Fruit fly (Drosophila melanogaster): ENCODE measurements around the gene Flad2.

The Flad2 gene

DNA sequence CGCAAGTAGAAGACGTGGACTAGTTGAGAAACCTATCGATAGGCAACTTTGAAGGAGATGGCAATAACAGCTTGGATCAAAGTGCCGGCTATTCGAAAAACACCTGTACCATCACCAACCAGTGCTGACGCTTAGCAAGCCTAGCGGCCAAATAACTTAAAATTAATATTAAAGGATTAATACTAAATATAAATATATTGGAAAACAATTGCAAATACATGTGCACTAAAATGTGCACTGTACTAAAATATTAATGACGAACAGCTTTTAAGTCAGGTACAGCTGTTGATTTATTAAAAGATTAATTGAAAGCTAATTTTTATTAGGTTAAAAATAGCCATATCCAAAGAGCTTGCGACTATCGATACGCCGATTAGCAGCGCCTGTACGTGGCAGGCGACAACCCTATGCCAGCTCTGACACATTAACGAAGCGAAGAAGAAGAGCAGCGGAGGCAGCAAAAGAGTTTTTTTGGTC lies 33.8 kb upstream of the Flad2 start, which contains the start of the genes CG9302 and beta'COP (continued):
- TF ChIP-seq Neu2 (GFP tag; optimal IDR thresholded peaks at IDR 0.05; ENCODE audit: borderline replicate concordance) (no peak), Atf3 (GFP tag; optimal IDR thresholded peaks at IDR 0.05) (no peak), NFAT (GFP tag; IDR thresholded peaks at IDR 0.05) (no peak), tll (GFP tag; optimal IDR thresholded peaks at IDR 0.05) (peak in 1 of 2 experiments; percentile 3), cato (GFP tag; optimal IDR thresholded peaks at IDR 0.05; ENCODE audit: borderline replicate concordance) (peak; percentile 50), Lpt (GFP tag; optimal IDR thresholded peaks at IDR 0.05) (no peak), bcd (GFP tag; optimal IDR thresholded peaks at IDR 0.05) (peak; percentile 80), Fer1 (GFP tag; optimal IDR thresholded peaks at IDR 0.05) (peak; percentile 60), tgo (GFP tag; IDR thresholded peaks at IDR 0.05) (peak; percentile 54; the same call in 1 of the 3 replicates), CG12219 (GFP tag; optimal IDR thresholded peaks at IDR 0.05) (no peak), pb (GFP tag; optimal IDR thresholded peaks at IDR 0.05) (no peak), wor (GFP tag; IDR thresholded peaks at IDR 0.05) (no peak; the same call in 1 of the 2 replicates), CG6175 (GFP tag; IDR thresholded peaks at IDR 0.05) (no peak), CG14441 (GFP tag; IDR thresholded peaks at IDR 0.05) (peak; percentile 48), ind (GFP tag; optimal IDR thresholded peaks at IDR 0.05) (peak; percentile 73), fd3F (GFP tag; optimal IDR thresholded peaks at IDR 0.05) (peak; percentile 56), mam (GFP tag; optimal IDR thresholded peaks at IDR 0.05) (peak; percentile 71), D (optimal IDR thresholded peaks at IDR 0.05) (no peak), D (GFP tag; optimal IDR thresholded peaks at IDR 0.05) (peak; percentile 32), CG10274 (GFP tag; optimal IDR thresholded peaks at IDR 0.05) (no peak), oc (tag; optimal IDR thresholded peaks at IDR 0.05) (no peak), Deaf1 (tag; optimal IDR thresholded peaks at IDR 0.05) (no peak), CG11247 (GFP tag; IDR thresholded peaks at IDR 0.05) (peak; percentile 39), az2 (GFP tag; optimal IDR thresholded peaks at IDR 0.05) (peak; percentile 71), CG11504 (tag; optimal IDR thresholded peaks at IDR 0.05) (no peak), CG6683 (GFP tag; optimal IDR thresholded peaks at IDR 0.05) (peak; percentile 14), Sry-β (GFP tag; optimal IDR thresholded peaks at IDR 0.05) (peak; percentile 98), caup (GFP tag; optimal IDR thresholded peaks at IDR 0.05; ENCODE audit: severe bottlenecking) (peak; percentile 48), CG13894 (tag; optimal IDR thresholded peaks at IDR 0.05) (no peak), kay (GFP tag; optimal IDR thresholded peaks at IDR 0.05) (peak; percentile 75), stwl (tag; optimal IDR thresholded peaks at IDR 0.05) (peak; percentile 38), MBD-R2 (GFP tag; IDR thresholded peaks at IDR 0.05) (peak; percentile 66), CG11456 (GFP tag; IDR thresholded peaks at IDR 0.05) (peak; percentile 68; the same call in 1 of the 3 replicates), Doc3 (GFP tag; IDR thresholded peaks at IDR 0.05; ENCODE audit: partially characterized antibody) (peak; percentile 57), CG2202 (tag; optimal IDR thresholded peaks at IDR 0.05) (peak; percentile 10), CG17359 (tag; optimal IDR thresholded peaks at IDR 0.05) (peak; percentile 62), CG12104 (GFP tag; optimal IDR thresholded peaks at IDR 0.05) (peak; percentile 64), CG16813 (GFP tag; IDR thresholded peaks at IDR 0.05; ENCODE audit: partially characterized antibody) (peak; percentile 72), Mrtf (GFP tag; IDR thresholded peaks at IDR 0.05) (no peak), CG17361 (GFP tag; IDR thresholded peaks at IDR 0.05) (peak; percentile 90), CG18619 (GFP tag; optimal IDR thresholded peaks at IDR 0.05) (peak; percentile 68), CG31365 (tag; optimal IDR thresholded peaks at IDR 0.05) (no peak), CG30403 (GFP tag; optimal IDR thresholded peaks at IDR 0.05) (peak; percentile 83), CG3726 (GFP tag; IDR thresholded peaks at IDR 0.05) (no peak), CG12391 (tag; optimal IDR thresholded peaks at IDR 0.05) (peak; percentile 85), bsh (GFP tag; optimal IDR thresholded peaks at IDR 0.05) (peak; percentile 29 to 42), schlank (tag; optimal IDR thresholded peaks at IDR 0.05) (no peak), tap (tag; optimal IDR thresholded peaks at IDR 0.05) (no peak), CG18764 (GFP tag; optimal IDR thresholded peaks at IDR 0.05) (peak; percentile 39), CG2116 (GFP tag; optimal IDR thresholded peaks at IDR 0.05) (peak; percentile 85)

All from whole organism, embryonic.